Fruit fly (Drosophila melanogaster): ENCODE results near the gene CG11586.

Gene CG11586

dm6 chr3L:4225647-4226470 is 36.4 kb downstream of the CG11586 start (continued):
- TF ChIP-seq CG10959 (GFP tag; IDR thresholded peaks at IDR 0.05) (no peak), zen (tag; optimal IDR thresholded peaks at IDR 0.05) (no peak), D19A (tag; optimal IDR thresholded peaks at IDR 0.05) (no peak), HLHmδ (GFP tag; optimal IDR thresholded peaks at IDR 0.05) (no peak), CG30431 (GFP tag; optimal IDR thresholded peaks at IDR 0.05) (no peak), dimm (GFP tag; IDR thresholded peaks at IDR 0.05) (no peak), Atf-2 (GFP tag; optimal IDR thresholded peaks at IDR 0.05) (no peak), CG15011 (GFP tag; optimal IDR thresholded peaks at IDR 0.05) (no peak), CG9609 (GFP tag; optimal IDR thresholded peaks at IDR 0.05) (no peak), CG3163 (GFP tag; optimal IDR thresholded peaks at IDR 0.05) (no peak), CG9876 (GFP tag; optimal IDR thresholded peaks at IDR 0.05) (no peak), Ets97D (GFP tag; optimal IDR thresholded peaks at IDR 0.05) (no peak), esg (GFP tag; conservative IDR thresholded peaks at IDR 0.05) (no peak), p53 (GFP tag; optimal IDR thresholded peaks at IDR 0.05) (no peak), tin (GFP tag; optimal IDR thresholded peaks at IDR 0.05) (no peak), ken (GFP tag; IDR thresholded peaks at IDR 0.05) (no peak), CG13296 (GFP tag; optimal IDR thresholded peaks at IDR 0.05) (no peak), CG13424 (tag; optimal IDR thresholded peaks at IDR 0.05) (no peak), Vsx1 (GFP tag; optimal IDR thresholded peaks at IDR 0.05) (no peak), Bdp1 (GFP tag; optimal IDR thresholded peaks at IDR 0.05) (no peak), zfh1 (GFP tag; IDR thresholded peaks at IDR 0.05) (no peak), CG11456 (GFP tag; IDR thresholded peaks at IDR 0.05) (no peak), CG4404 (GFP tag; IDR thresholded peaks at IDR 0.05) (no peak), CG6813 (GFP tag; optimal IDR thresholded peaks at IDR 0.05) (no peak), CG13775 (GFP tag; optimal IDR thresholded peaks at IDR 0.05) (no peak), yki (optimal IDR thresholded peaks at IDR 0.05) (no peak), CG13624 (GFP tag; optimal IDR thresholded peaks at IDR 0.05) (no peak), Chrac-16 (GFP tag; optimal IDR thresholded peaks at IDR 0.05) (no peak), NK7.1 (GFP tag; optimal IDR thresholded peaks at IDR 0.05) (no peak), chinmo (GFP tag; IDR thresholded peaks at IDR 0.05; ENCODE audit: partially characterized antibody) (0 out of 4 replicates have a peak, but pooled peaks have one; percentile 42), Trl (optimal IDR thresholded peaks at IDR 0.05) (no peak), Trl (GFP tag; optimal IDR thresholded peaks at IDR 0.05) (no peak), otp (GFP tag; IDR thresholded peaks at IDR 0.05) (no peak), amos (GFP tag; IDR thresholded peaks at IDR 0.05; ENCODE audit: partially characterized antibody) (no peak)

- TF ChIP-seq Six4 (GFP tag; optimal IDR thresholded peaks at IDR 0.05): no peak
- no peak for TF ChIP-seq Scr (GFP tag; IDR thresholded peaks at IDR 0.05; ENCODE audit: partially characterized antibody)
- no peak for TF ChIP-seq CG1603 (tag; optimal IDR thresholded peaks at IDR 0.05)
- TF ChIP-seq grn (GFP tag; optimal IDR thresholded peaks at IDR 0.05): peak; percentile 70
- TF ChIP-seq CG13296 (GFP tag; optimal IDR thresholded peaks at IDR 0.05): no peak
- TF ChIP-seq CG13624 (GFP tag; optimal IDR thresholded peaks at IDR 0.05): peak; percentile 78
- peak; percentile 22 for TF ChIP-seq mirr (GFP tag; optimal IDR thresholded peaks at IDR 0.05)
- TF ChIP-seq Med (GFP tag): peak; percentile 75
- no peak for TF ChIP-seq Camta (GFP tag; optimal IDR thresholded peaks at IDR 0.05)
- peak in 1 of 2 experiments; percentile 60 for TF ChIP-seq Pdp1 (GFP tag; optimal IDR thresholded peaks at IDR 0.05)
- no peak for TF ChIP-seq ranshi (GFP tag; IDR thresholded peaks at IDR 0.05)
- 0 out of 2 replicates have a peak, but pooled peaks have one; percentile 11 for TF ChIP-seq GATAe (GFP tag; conservative IDR thresholded peaks at IDR 0.05)
- peak; percentile 2 for TF ChIP-seq CG34376 (GFP tag; optimal IDR thresholded peaks at IDR 0.05)
- TF ChIP-seq ci (GFP tag; IDR thresholded peaks at IDR 0.05): no peak
- peak; percentile 17 for TF ChIP-seq exex (tag; optimal IDR thresholded peaks at IDR 0.05)
- no peak for TF ChIP-seq CG18619 (GFP tag; optimal IDR thresholded peaks at IDR 0.05)
- no peak for TF ChIP-seq pb (GFP tag; optimal IDR thresholded peaks at IDR 0.05)
These were observed 40.5 kb downstream of the CG11586 start for dm6 chr3L:4221792-4222191.

Measured in whole organism, embryonic.